Worm (Caenorhabditis elegans): ENCODE measurements around the gene fbxa-192.

The fbxa-192 gene

DNA sequence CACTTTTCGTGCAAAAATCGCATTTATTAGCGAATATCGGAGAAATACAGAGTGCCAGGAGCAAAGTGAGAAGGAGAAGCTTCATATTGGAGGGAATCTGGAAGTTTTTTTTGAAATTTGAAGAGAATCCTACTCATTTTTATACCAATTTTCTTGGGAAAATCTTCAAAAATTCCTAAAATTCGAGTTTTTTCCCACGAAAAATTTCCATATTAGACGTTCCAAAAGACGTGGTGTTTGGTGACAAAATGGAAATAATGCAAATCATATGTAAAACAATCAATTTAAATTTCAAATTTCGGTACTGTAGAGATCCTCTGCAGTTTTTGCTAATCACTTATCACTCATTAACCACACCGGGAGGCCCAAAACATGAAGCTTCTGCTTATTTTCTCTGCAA lies 34.5 kb upstream of the fbxa-192 start, which contains the start of the genes F59A1.16 and F59A1.6:
TSS of gene F59A1.16 (minus strand) at position 101 of the 400 bp plus-strand sequence.
TSS of gene F59A1.6 (plus strand) at position 285 of the 400 bp plus-strand sequence.
- TF ChIP-seq dmd-9 (GFP tag; IDR thresholded peaks at IDR 0.05) (no peak), nhr-25 (tag; optimal IDR thresholded peaks at IDR 0.05; ENCODE audit: borderline replicate concordance, insufficient read depth) (no peak), set-16 (GFP tag; IDR thresholded peaks at IDR 0.05) (no peak)

DNA sequence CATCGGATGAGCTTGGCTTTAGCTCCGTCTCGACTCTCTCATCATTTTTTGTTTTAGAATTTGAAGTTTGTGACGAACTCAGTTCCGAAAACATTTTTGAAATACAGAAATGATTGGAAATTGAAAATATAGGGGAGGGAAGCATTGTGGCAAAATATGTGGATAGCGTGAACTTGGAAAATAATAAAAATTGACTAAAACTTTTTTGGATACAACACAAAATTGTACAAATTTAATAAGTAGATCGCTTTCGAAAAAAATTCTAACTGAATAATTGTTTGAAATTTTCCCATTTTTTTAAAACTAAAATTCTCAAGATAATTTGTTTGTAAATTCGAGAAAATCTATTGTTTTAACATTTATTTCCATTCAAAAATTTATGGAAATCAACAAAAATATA lies 33.4 kb upstream of the fbxa-192 start, which contains the start of gene F59A1.15:
TSS of gene F59A1.15 (minus strand) at position 101 of the 400 bp plus-strand sequence.
- TF ChIP-seq ceh-82 (tag; optimal IDR thresholded peaks at IDR 0.05) (no peak), tag-97 (GFP tag; IDR thresholded peaks at IDR 0.05) (no peak), D1046.2 (GFP tag; IDR thresholded peaks at IDR 0.05) (no peak), duxl-1 (tag; optimal IDR thresholded peaks at IDR 0.05; ENCODE audit: poor library complexity) (no peak), madf-5 (GFP tag; IDR thresholded peaks at IDR 0.05) (no peak), dmd-9 (GFP tag; IDR thresholded peaks at IDR 0.05) (no peak), lin-13 (GFP tag; optimal IDR thresholded peaks at IDR 0.05) (no peak), Y75B8A.6 (GFP tag; IDR thresholded peaks at IDR 0.05) (no peak), nhr-111 (GFP tag; optimal IDR thresholded peaks at IDR 0.05) (no peak)

DNA sequence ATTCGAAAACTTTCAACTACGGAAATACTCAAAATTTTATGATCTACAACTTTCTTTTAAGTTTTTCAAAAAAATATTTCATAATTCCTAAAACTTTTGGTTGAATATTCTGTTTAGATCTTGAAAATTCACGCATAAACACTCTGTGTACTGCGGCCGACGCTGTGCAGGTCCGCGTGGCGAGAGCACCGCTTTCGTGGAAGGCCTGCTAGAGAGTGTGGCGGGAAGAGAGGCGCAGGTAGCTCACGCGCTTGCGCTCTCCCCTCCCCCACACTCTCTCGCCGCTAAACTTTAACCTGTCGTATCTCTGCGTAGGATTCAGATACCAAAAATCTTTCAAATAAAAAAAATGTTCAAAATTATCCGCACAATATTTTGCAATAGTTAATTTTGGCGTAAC lies 33.0 kb upstream of the fbxa-192 start:
- TF ChIP-seq set-16 (GFP tag; IDR thresholded peaks at IDR 0.05) (peak; percentile 84), ceh-28 (tag; optimal IDR thresholded peaks at IDR 0.05) (no peak)

DNA sequence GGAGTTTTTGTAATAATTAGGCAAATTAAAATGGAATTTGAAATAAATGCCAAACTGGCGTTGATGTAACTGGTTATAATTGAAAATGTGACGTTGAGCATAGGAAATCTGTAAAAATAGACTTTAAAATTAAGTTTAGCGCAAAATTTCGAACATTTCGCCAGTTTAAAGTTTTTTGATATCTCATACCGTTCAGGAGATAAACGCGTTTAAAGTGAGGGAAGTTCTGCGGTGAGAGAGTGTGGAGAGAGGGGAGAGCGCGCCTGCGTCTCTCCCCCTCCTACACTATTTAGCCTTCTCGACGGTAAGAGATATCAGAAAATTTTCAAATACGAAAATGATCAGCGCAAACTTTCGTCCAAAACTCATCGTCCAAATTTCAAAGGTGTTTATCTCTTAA lies 26.2 kb upstream of the fbxa-192 start, which contains the start of gene str-92:
TSS of gene str-92 (minus strand) at position 101 of the 400 bp plus-strand sequence.
- TF ChIP-seq set-16 (GFP tag; IDR thresholded peaks at IDR 0.05) = no peak
- no peak for TF ChIP-seq hlh-11 (tag; optimal IDR thresholded peaks at IDR 0.05)
- TF ChIP-seq D1046.2 (GFP tag; IDR thresholded peaks at IDR 0.05) = no peak
- no peak for TF ChIP-seq snpc-4 (tag; optimal IDR thresholded peaks at IDR 0.05)
- TF ChIP-seq Y5F2A.4 (GFP tag; optimal IDR thresholded peaks at IDR 0.05) = no peak
- no peak for TF ChIP-seq cey-2 (tag; optimal IDR thresholded peaks at IDR 0.05; ENCODE audit: borderline replicate concordance, insufficient read depth)
- no peak for TF ChIP-seq F49E8.2 (tag; optimal IDR thresholded peaks at IDR 0.05; ENCODE audit: borderline replicate concordance)
- TF ChIP-seq hif-1 (tag; optimal IDR thresholded peaks at IDR 0.05) = no peak
- TF ChIP-seq F37D6.2 (tag; optimal IDR thresholded peaks at IDR 0.05) = no peak
- no peak for TF ChIP-seq mes-2 (tag; optimal IDR thresholded peaks at IDR 0.05; ENCODE audit: poor library complexity, severe bottlenecking)
- no peak for TF ChIP-seq unc-62 (GFP tag; optimal IDR thresholded peaks at IDR 0.05 in 1 of 2)
- TF ChIP-seq unc-62 (tag; optimal IDR thresholded peaks at IDR 0.05) = no peak
- TF ChIP-seq T20F7.1 (GFP tag; optimal IDR thresholded peaks at IDR 0.05) = no peak
- no peak for TF ChIP-seq nhr-10 (tag; optimal IDR thresholded peaks at IDR 0.05)
- TF ChIP-seq ceh-82 (tag; optimal IDR thresholded peaks at IDR 0.05) = no peak
- no peak for TF ChIP-seq vab-7 (GFP tag; IDR thresholded peaks at IDR 0.05)
- no peak for TF ChIP-seq nhr-76 (tag; optimal IDR thresholded peaks at IDR 0.05)
- TF ChIP-seq egl-43 (GFP tag; IDR thresholded peaks at IDR 0.05) = no peak
- no peak for TF ChIP-seq F44E2.7 (GFP tag; IDR thresholded peaks at IDR 0.05)
- TF ChIP-seq fos-1 (tag; optimal IDR thresholded peaks at IDR 0.05) = no peak
- TF ChIP-seq F10B5.3 (tag; optimal IDR thresholded peaks at IDR 0.05) = no peak

DNA sequence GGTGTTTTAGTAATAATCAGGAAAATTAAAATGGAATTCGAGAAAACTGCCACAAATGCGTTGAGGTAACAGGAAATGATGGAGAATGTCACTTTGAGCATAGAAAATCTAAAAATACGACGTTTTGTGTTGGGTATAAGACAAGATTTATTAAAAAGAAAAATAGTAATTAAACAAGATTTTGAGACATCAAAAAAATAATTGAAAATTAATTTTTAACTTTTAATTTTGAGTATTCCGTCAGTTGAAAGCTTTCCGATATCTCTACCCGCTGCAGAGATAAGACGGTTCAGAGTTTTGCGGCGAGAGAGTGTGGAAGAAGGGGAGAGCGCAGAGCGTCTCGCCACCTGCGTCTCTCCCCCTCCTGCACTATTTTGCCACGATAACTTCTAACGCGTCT lies 23.0 kb upstream of the fbxa-192 start, which contains the start of gene str-93:
TSS of gene str-93 (minus strand) at position 101 of the 400 bp plus-strand sequence.
- no peak for TF ChIP-seq nhr-28 (tag; optimal IDR thresholded peaks at IDR 0.05)
- no peak for TF ChIP-seq lin-29 (GFP tag; IDR thresholded peaks at IDR 0.05)
- no peak for TF ChIP-seq F49E8.2 (tag; optimal IDR thresholded peaks at IDR 0.05; ENCODE audit: borderline replicate concordance)
- no peak for TF ChIP-seq Y75B8A.6 (GFP tag; IDR thresholded peaks at IDR 0.05)
- TF ChIP-seq fkh-10 (GFP tag; optimal IDR thresholded peaks at IDR 0.05) = no peak
- TF ChIP-seq nhr-25 (tag; optimal IDR thresholded peaks at IDR 0.05; ENCODE audit: borderline replicate concordance, insufficient read depth) = no peak
- TF ChIP-seq dmd-6 (GFP tag; IDR thresholded peaks at IDR 0.05) = no peak
- no peak for TF ChIP-seq mdl-1 (tag; optimal IDR thresholded peaks at IDR 0.05)
